Worm (Caenorhabditis elegans): ENCODE measurements around the gene H08M01.1.

ce11 chrIV:13878123-13878522 lies 41.9 kb upstream of the H08M01.1 start:
- TF ChIP-seq tbx-2 (tag; optimal IDR thresholded peaks at IDR 0.05) (no peak), F13H6.1 (tag; optimal IDR thresholded peaks at IDR 0.05) (no peak), ama-1 (optimal IDR thresholded peaks at IDR 0.05) (no peak), ceh-45 (GFP tag; IDR thresholded peaks at IDR 0.05) (no peak), madf-2 (tag; optimal IDR thresholded peaks at IDR 0.05) (no peak), pha-4 (tag; optimal IDR thresholded peaks at IDR 0.05) (no peak), hlh-13 (GFP tag; optimal IDR thresholded peaks at IDR 0.05) (no peak), nhr-11 (tag; optimal IDR thresholded peaks at IDR 0.05) (no peak)

All from whole organism, late embryonic.